Worm (Caenorhabditis elegans): Measurements from ENCODE around the gene H03G16.1.

ce11 chrX:15076909-15077308 is 23.2 kb downstream of the H03G16.1 start:
- TF ChIP-seq ama-1 (optimal IDR thresholded peaks at IDR 0.05) (no peak), F13H6.1 (tag; optimal IDR thresholded peaks at IDR 0.05) (no peak), nhr-11 (tag; optimal IDR thresholded peaks at IDR 0.05) (no peak), dmd-4 (tag; optimal IDR thresholded peaks at IDR 0.05; ENCODE audit: borderline replicate concordance) (no peak), ets-4 (tag; optimal IDR thresholded peaks at IDR 0.05) (no peak), K02D7.2 (tag; optimal IDR thresholded peaks at IDR 0.05) (no peak), hlh-30 (tag; optimal IDR thresholded peaks at IDR 0.05; ENCODE audit: insufficient read depth) (no peak), pros-1 (tag; optimal IDR thresholded peaks at IDR 0.05) (no peak), sox-4 (tag; optimal IDR thresholded peaks at IDR 0.05) (no peak), unc-3 (GFP tag; conservative IDR thresholded peaks at IDR 0.05) (no peak), unc-3 (tag; optimal IDR thresholded peaks at IDR 0.05) (no peak), nfya-1 (tag; optimal IDR thresholded peaks at IDR 0.05) (no peak), rnt-1 (tag; optimal IDR thresholded peaks at IDR 0.05) (no peak), elt-4 (tag; optimal IDR thresholded peaks at IDR 0.05) (no peak)

Measured in whole organism, late embryonic.